Fruit fly (Drosophila melanogaster) whole organism, prepupa: ENCODE data around the gene CG32719.

ENCODE experiments used
- Ets96B ChIP-seq: fragments of 200-800 bp; optimal IDR thresholded peaks from 2 replicates; lab custom pipeline; 2019; ENCODE audit warnings: missing biosample characterization, mild to moderate bottlenecking, missing genetic modification characterization, moderate library complexity
- Lpt ChIP-seq: fragments of 200-800 bp; sonication (Bioruptor generic); optimal IDR thresholded peaks from 3 replicates; lab custom pipeline; 2016; ENCODE audit warnings: missing biosample characterization, missing genetic modification characterization
- Met ChIP-seq: fragments of 200-800 bp; sonication (Bioruptor generic); optimal IDR thresholded peaks from 3 replicates; lab custom pipeline; 2016; ENCODE audit warnings: missing biosample characterization, missing genetic modification characterization
- Sox15 ChIP-seq: fragments of 200-800 bp; sonication (Bioruptor generic); optimal IDR thresholded peaks from 3 replicates; lab custom pipeline; 2016; ENCODE audit warnings: missing biosample characterization, missing genetic modification characterization
- cyc ChIP-seq: fragments of 200-800 bp; sonication (Bioruptor generic); optimal IDR thresholded peaks from 3 replicates; lab custom pipeline; 2016; ENCODE audit warnings: missing biosample characterization, missing genetic modification characterization

DNA sequence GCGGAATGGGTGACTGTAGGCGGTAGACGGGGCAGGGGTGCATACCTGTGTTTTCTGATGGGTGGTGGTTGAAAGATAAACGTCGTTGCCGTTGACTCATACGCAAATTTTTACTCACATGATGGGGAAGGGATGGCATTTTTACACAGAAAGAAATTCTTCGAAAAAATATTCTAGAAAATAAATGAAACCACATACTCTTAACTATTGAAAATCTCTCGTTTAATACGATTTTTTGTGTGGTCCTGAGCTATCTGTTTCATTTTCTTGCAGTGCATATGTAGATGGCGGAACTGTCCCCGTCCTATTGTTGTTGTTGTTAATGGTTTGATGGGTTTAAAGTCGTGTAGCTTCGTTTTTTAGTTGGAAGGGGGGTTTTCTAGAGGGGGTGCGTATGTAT lies 28.0 kb downstream of the CG32719 start:
- TF ChIP-seq Met, result peak; percentile 35
- TF ChIP-seq Sox15 (GFP tag; lab: Kevin White, UChicago), result no peak
- TF ChIP-seq Lpt (GFP tag; lab: Kevin White, UChicago), result no peak
- peak; percentile 36 for TF ChIP-seq cyc (GFP tag; lab: Kevin White, UChicago)
- peak; percentile 33 for TF ChIP-seq Ets96B (tag; lab: Kevin White, UChicago)
